Fruit fly (Drosophila melanogaster): ENCODE results near the gene CRMP.

The CRMP gene

DNA sequence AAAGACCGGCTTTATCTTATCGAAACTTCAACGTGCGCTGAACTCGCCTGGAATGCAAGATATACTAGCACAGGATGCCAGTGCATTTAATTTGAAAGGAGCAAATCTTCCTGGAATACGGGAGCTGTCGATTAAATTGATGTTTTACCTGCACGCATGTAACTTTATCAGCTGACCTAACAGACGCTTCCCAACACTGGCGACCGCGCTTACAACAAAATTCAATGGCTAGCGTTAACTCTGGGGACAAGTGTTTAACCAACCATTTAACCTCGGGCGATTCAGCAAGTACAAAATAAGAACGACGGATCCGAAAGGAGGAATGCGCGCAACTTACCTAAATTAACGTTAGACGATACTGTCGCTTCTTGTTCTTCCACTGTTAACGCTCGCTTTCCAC lies 40.8 kb downstream of the CRMP start:
- TF ChIP-seq noc (tag; optimal IDR thresholded peaks at IDR 0.05), result no peak

DNA sequence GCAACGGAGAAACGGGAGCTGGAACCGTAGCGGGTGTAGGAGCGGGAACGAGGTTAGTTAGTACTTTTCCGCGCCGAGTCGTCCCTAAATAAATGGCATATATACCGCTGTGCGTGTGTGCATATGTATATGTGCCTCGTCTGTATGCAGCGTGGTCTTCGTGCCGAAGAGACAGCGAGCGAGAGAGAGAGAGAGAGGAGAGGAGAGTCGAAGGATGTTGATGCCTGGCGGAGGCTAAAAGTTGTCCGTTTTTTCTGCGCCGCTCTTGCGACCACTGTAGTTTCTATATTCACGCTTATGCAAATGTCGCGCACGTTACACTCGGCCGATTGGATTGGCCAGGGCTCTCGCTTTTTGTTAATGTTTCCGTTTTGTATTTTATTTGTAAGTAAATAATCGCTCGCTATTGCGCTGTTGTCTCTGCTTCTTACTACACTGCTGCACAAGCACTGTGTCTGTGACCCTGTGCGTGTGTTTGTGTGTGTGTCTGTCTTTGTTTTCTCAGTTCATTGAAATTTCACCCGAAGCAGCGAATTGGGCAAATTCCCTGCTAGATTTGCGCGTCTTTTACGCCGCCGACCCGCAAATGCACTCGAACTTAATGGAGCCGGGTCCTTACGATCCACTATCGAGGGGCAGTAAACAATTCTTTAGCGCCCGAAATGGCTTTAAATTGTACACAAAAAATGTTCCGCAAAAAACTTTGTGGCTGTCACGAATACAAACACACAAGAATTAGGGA lies 41.6 kb downstream of the CRMP start, which contains the start of gene Rga:
Gene Rga, minus strand, starts transcription at position 741 of the 742 bp plus-strand sequence.
- TF ChIP-seq noc (tag; optimal IDR thresholded peaks at IDR 0.05), result no peak

- TF ChIP-seq noc (tag; optimal IDR thresholded peaks at IDR 0.05), result no peak
Observed at dm6 chr3R:5613114-5613443, 42.2 kb downstream of the CRMP start, which contains the start of gene Atu. Gene Atu, plus strand, starts transcription at chr3R:5613358.

dm6 chr3R:5615484-5615883 lies 44.6 kb downstream of the CRMP start:
- TF ChIP-seq noc (tag; optimal IDR thresholded peaks at IDR 0.05), result no peak

- no peak for TF ChIP-seq noc (tag; optimal IDR thresholded peaks at IDR 0.05)
Observed at dm6 chr3R:5617923-5618623, 47.2 kb downstream of the CRMP start.

DNA sequence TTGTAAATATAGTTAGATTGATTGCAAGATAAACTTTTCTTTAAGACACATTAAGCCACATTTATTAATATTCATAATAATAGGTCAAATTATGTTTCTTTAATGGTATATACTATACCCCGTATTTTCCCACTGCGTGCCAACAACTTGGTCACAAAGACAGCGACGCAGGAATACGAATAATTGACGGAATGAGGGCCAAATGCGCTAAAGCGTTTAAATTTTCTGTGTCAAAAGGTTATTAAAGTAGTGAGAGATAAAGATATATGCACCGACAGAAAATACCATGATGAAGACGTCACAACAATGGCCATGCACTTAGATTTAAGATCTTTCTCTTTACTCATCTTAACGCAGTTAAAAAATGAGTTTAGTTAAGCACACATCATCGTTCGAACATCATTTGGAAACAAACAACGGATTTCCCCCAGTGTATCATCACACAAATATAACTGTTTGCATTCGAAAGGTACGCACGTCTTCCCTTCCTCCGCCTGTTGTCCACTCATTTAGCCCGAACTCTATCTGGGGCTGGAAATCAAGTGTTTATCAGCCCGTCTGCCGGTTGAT lies 49.6 kb downstream of the CRMP start:
- TF ChIP-seq noc (tag; optimal IDR thresholded peaks at IDR 0.05), result peak; percentile 76

DNA sequence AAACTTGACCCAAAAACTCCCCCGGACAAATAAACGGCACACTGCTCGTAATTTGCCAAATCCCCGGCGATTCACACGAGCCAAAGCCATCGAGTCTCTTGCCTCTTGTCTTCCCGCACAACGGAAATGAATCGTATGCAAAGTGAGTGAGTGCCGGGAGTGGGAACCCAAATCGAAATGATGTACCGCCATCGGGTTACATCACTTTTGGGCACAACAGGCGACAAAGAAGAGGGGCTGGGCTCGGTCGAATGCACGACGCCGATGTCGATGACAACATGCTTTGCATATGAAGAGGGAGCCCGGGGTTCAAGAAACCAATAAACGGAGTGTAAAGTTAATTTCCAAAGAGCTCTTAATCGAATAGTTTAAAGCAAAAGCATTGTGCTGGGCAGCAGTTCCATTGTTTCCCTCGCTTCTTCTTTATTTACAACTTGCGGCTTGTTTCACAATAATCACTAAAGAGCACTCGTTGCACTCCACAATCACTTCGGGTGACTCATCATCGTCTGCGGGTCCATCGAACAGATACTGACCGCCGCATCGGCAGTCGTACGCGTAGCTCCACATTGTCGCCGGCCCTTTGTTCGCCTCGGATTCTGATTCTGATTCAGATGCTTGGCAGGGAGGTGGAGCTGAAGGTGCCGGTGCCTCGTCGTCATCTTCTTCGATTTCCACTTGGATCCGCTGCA lies 51.0 kb downstream of the CRMP start:
- TF ChIP-seq noc (tag; optimal IDR thresholded peaks at IDR 0.05), result no peak

DNA sequence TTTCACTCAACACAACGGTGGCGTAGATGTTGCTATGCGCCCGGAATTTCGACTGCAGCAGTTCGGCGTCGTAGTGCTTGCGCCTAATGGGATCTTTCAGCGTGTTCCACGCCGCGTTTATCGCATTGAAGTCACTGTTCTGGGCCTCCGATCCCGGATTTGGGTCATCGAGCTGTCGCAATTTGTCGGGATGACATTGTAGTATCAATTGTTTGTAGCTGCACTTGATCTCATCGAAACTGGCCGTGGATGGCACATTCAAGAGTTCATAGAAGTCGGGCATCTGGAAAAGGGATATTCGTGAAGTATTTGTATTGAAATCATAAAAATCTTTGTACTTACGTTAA lies 51.5 kb downstream of the CRMP start:
- TF ChIP-seq noc (tag; optimal IDR thresholded peaks at IDR 0.05), result no peak

DNA sequence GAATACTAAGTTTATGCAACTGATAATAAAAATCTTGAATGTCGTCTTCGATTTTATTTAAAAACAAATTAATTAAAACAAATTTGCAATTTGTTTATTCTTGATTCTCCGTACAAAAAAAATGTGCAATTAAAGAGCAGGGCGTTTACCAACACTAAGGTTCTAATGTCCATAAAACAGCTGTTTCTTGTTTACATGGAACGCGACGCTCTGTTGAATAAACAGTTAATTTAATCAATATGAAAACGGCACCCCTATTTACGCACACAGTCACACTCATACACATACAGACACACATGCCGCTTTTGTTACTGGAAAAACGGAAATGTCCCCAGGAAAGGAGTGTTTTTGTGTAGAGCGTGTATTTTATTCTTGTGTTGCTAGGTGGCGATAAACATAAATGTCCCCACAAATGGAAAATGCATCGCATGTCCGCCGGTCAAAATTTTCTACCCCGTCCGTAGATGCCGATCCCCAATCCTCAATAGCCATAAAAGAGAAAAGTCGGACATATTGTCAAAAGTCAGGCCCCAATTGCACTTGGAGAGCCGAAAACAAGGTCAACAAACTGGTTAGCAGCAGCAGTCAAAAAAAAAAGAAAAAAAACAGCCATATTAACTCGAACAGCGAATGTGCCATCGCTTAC lies 52.2 kb downstream of the CRMP start:
- peak; percentile 46 for TF ChIP-seq noc (tag; optimal IDR thresholded peaks at IDR 0.05)

DNA sequence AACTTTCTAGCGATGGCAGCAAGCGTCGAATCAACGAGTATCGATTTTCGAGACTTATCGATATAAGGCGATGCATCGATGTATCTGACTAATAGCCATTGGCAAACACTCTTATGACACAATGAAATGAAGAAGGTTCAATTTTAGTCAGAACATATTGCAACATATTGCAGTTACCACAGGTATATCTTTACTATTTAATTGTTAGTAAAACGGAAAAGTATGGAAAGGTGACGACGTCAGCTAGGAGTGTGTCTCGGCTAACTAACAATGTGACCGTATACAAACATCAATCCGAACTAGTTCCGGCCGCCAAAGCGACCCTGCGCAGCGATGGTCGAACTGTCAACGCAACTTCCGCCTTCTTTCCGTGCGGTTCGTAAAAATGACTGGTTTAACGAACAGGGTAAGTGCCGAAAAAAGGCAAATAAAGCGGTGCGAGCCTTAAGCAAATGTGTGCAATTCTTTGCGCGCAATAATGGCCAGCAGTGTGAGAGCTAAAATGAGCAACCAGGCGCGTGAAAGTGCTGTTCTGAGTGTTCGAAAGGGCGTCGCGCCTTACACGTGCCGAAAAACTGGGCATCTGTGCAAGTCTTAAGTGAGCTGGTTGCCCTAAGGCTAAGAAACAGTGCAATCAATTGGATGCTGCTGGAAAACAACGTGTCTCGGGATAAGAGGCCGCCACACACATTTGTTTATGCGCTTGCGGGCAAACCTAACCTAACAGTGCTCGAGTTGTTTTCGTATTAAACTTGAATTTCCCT lies 53.4 kb downstream of the CRMP start, which contains the start of the genes Dph4, Spec2 and RpL13A:
Gene Dph4, minus strand, starts transcription at position 11 of the 764 bp plus-strand sequence.
Gene Spec2, minus strand, starts transcription at position 11 of the 764 bp plus-strand sequence.
Gene RpL13A, plus strand, starts transcription at position 360 of the 764 bp plus-strand sequence.
- TF ChIP-seq noc (tag; optimal IDR thresholded peaks at IDR 0.05), result peak; percentile 80

- TF ChIP-seq noc (tag; optimal IDR thresholded peaks at IDR 0.05), result no peak
Observed at dm6 chr3R:5627552-5627951, 56.6 kb downstream of the CRMP start, which contains the start of gene CG31551. Gene CG31551, plus strand, starts transcription at chr3R:5627852.

Data from whole organism, larva.